Worm (Caenorhabditis elegans): Measurements from ENCODE around the gene erg-28.

The erg-28 gene

DNA sequence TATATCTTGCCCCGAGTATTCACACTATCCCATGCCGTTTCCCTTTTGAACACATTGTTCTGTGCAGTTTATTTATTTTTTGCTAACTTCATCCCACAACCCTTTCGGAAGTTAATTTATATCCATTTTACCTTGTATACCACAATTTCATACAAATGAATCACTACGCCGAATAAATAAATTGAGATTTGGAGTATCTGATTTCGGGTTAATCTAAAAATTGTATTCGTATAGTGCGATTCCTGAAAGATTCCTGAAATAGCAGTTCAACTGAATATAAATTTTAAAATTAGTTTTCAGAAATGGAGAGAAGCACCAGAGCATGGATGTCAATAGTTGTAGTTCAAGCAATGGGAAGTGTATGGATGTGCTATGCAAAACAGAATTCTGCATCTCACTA, at the start of gene erg-28:
Gene erg-28, plus strand, starts transcription at position 301 of the 400 bp plus-strand sequence.
- TF ChIP-seq him-1 (tag; optimal IDR thresholded peaks at IDR 0.05) (no peak), W03F9.2 (tag; optimal IDR thresholded peaks at IDR 0.05) (no peak), dao-5 (tag; optimal IDR thresholded peaks at IDR 0.05) (no peak)

DNA sequence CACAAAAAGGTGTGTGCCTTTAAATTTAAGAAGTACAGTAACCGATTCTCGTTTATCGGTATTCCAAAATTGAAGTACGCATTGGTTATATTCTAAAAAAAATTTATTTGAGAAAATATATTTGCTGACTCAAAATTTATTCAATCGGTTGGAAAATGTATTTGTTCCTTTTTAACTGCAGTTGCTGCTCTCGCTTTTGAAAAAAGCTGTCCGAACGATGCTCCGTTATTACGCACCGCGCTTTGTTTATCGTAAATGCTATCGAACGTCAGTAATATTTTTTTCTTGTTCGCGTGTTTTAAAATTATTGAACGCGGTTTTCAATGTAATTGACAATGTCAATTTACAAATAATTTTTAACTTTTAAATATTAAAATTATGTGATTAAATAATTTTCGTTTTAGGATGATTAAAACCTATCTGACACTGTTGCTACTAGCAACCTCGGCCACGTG, 46.9 kb upstream of the erg-28 start, which contains the start of gene sel-1:
Gene sel-1, plus strand, starts transcription at position 405 of the 455 bp plus-strand sequence.
- TF ChIP-seq him-1 (tag; optimal IDR thresholded peaks at IDR 0.05) (no peak), W03F9.2 (tag; optimal IDR thresholded peaks at IDR 0.05) (no peak), dao-5 (tag; optimal IDR thresholded peaks at IDR 0.05) (no peak)

DNA sequence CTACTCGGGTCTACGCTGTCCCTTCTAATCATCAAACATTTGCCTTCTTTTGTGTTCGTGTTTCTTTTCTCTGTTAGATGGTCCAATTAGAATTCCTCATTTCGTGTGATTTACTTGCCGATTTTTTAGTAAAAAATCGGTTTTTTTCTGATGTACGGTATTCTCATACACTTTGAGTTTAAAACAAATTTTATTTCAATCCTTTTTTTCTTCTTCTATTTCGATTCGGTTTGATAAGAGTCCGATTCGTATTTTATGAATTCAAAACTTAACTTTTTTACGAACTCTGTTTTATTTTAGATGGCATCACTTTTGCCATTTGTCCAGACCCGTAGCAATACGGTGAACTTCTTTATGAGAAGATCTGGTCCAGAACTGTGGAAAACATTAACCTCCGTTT, 44.0 kb upstream of the erg-28 start, which contains the start of gene mrps-5:
Gene mrps-5, plus strand, starts transcription at position 301 of the 400 bp plus-strand sequence.
- no peak for TF ChIP-seq W03F9.2 (tag; optimal IDR thresholded peaks at IDR 0.05)

ce11 chrV:12564902-12565301, 42.3 kb upstream of the erg-28 start:
- TF ChIP-seq W03F9.2 (tag; optimal IDR thresholded peaks at IDR 0.05) (no peak), dao-5 (tag; optimal IDR thresholded peaks at IDR 0.05) (no peak), him-1 (tag; optimal IDR thresholded peaks at IDR 0.05) (no peak)

DNA sequence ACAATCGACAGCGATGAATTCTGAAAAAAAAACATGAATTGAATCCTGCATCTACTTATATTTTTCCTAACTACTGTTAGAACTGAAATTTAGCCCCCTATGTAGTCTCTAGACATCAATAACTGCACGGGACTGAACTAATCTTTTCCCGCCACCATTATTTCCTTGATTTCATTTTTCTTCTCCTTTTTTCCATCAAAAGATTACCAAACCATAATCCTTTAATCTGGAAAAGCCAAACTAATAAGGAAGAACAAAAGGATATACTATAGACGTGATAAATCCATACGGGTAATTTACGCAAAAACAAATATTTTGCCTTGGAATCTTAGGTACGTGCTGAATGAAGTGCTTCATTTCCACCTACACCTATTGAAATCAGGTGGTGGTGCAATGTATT, 39.9 kb upstream of the erg-28 start:
- no peak for TF ChIP-seq dao-5 (tag; optimal IDR thresholded peaks at IDR 0.05)
- TF ChIP-seq W03F9.2 (tag; optimal IDR thresholded peaks at IDR 0.05): no peak
- TF ChIP-seq him-1 (tag; optimal IDR thresholded peaks at IDR 0.05): no peak

- no peak for TF ChIP-seq him-1 (tag; optimal IDR thresholded peaks at IDR 0.05)
- no peak for TF ChIP-seq W03F9.2 (tag; optimal IDR thresholded peaks at IDR 0.05)
- no peak for TF ChIP-seq dao-5 (tag; optimal IDR thresholded peaks at IDR 0.05)
Observed at ce11 chrV:12567850-12568249, 39.4 kb upstream of the erg-28 start, which contains the start of gene E02A10.4. Gene E02A10.4, minus strand, starts transcription at chrV:12567950.

DNA sequence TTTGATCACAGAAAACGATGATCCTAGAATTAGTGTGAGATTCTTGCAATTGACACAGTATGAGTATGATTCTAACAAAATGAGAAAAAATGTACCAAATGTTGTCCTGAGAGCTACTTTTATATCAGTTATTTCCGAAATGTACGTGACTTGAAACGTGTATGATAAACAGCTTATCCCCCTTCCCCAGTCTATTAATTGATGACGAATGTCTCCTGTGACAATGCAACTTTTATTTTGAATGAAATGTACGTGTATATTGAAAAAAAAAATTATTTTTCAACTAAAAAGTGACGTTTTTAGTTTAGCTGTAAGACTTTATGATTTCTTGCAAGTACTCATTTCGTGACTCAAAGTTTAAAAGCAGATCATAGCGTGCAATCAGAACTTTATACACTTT, 36.9 kb upstream of the erg-28 start:
- TF ChIP-seq W03F9.2 (tag; optimal IDR thresholded peaks at IDR 0.05): no peak
- TF ChIP-seq dao-5 (tag; optimal IDR thresholded peaks at IDR 0.05): no peak
- no peak for TF ChIP-seq him-1 (tag; optimal IDR thresholded peaks at IDR 0.05)

ce11 chrV:12575846-12576245, 31.4 kb upstream of the erg-28 start:
- TF ChIP-seq W03F9.2 (tag; optimal IDR thresholded peaks at IDR 0.05): no peak
- no peak for TF ChIP-seq dao-5 (tag; optimal IDR thresholded peaks at IDR 0.05)

DNA sequence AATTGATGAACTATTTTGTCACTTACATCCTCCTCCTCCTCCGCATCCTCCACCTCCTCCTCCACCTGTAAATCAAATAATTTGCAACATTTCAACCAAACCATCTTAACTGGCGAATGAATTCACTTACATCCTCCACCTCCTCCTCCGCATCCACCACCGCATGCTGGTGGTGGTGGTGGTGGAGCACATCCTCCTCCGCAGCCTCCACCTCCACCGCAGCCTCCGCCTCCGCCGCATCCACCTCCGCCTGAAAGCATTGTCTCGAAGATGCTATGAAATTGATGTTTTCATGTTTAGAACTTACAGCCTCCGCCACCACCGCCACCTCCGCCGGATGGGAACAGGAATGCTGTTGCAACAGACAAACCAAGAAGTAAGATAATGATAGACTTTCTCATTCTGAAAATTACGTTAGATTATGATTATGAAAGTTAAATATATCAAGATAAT, 30.7 kb upstream of the erg-28 start, which contains the start of gene grl-23:
Gene grl-23, minus strand, starts transcription at position 403 of the 453 bp plus-strand sequence.
- TF ChIP-seq him-1 (tag; optimal IDR thresholded peaks at IDR 0.05) (no peak), dao-5 (tag; optimal IDR thresholded peaks at IDR 0.05) (no peak), W03F9.2 (tag; optimal IDR thresholded peaks at IDR 0.05) (no peak)

ce11 chrV:12579299-12579698, 27.9 kb upstream of the erg-28 start, which contains the start of gene E02A10.3:
Gene E02A10.3, plus strand, starts transcription at chrV:12579599.
- TF ChIP-seq dao-5 (tag; optimal IDR thresholded peaks at IDR 0.05) (no peak), him-1 (tag; optimal IDR thresholded peaks at IDR 0.05) (no peak), W03F9.2 (tag; optimal IDR thresholded peaks at IDR 0.05) (no peak)

DNA sequence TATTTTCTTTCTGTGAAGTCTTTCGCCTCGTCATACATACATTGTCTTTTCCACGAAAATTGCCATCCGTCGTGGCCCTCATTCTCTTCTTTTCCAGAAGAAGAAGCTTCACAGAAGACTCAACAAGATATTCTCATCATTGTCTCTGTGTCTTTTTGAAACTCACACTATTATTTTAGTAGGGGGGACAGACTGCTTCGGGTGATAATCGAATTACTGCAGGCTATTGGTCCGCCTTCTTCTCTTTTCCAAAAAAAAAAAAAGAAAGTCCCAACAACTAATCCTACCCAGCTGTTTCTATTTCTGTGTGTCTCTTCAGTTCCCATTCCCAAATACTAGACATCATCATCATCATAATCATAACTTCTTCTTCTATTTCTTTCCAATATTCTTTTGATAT, 23.8 kb upstream of the erg-28 start:
- TF ChIP-seq dao-5 (tag; optimal IDR thresholded peaks at IDR 0.05) (no peak), him-1 (tag; optimal IDR thresholded peaks at IDR 0.05) (no peak)

DNA sequence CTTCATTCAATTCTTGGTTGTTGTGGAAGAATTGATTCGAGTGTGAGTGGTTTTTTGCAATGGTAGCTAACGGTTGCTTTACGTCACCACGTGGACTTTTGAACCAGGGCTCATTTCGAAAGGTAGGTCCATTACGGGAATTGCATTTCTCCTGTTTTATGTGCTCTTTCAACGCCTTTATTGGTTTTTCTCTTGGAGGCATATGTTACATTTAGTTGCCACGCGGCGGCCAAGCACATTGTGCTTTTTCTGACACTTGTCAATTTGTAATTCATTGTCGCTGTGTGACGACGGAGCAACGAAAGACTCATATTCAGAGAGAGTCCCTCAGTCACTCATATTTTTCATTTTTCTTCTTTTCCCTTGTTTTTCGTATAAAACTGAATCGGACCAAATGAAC, 22.4 kb upstream of the erg-28 start:
- TF ChIP-seq him-1 (tag; optimal IDR thresholded peaks at IDR 0.05): no peak
- no peak for TF ChIP-seq W03F9.2 (tag; optimal IDR thresholded peaks at IDR 0.05)
- TF ChIP-seq dao-5 (tag; optimal IDR thresholded peaks at IDR 0.05): no peak

DNA sequence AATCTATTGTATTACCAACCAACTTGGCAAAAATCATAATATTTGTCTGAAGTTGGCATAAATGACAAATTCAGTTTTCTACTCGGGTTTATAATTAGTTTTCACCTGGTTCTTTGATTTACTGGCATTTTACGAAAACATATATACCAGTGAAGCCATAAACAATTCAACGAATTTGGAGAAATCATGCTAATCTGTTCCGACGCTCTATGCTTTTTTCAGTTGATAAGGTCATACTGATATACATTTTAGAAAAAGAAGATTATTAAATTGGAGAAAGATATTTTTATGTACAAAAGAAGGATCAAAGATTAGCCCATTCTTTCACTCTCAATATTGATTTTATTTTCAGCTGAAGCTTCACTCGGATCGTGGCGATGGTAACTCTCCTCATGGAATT, 20.4 kb upstream of the erg-28 start:
- no peak for TF ChIP-seq him-1 (tag; optimal IDR thresholded peaks at IDR 0.05)
- no peak for TF ChIP-seq W03F9.2 (tag; optimal IDR thresholded peaks at IDR 0.05)
- TF ChIP-seq dao-5 (tag; optimal IDR thresholded peaks at IDR 0.05): no peak

- TF ChIP-seq him-1 (tag; optimal IDR thresholded peaks at IDR 0.05) (no peak), dao-5 (tag; optimal IDR thresholded peaks at IDR 0.05) (no peak), W03F9.2 (tag; optimal IDR thresholded peaks at IDR 0.05) (no peak)
Observed at ce11 chrV:12588030-12588429, 19.2 kb upstream of the erg-28 start, which contains the start of gene C14C10.1. Gene C14C10.1, plus strand, starts transcription at chrV:12588330.

DNA sequence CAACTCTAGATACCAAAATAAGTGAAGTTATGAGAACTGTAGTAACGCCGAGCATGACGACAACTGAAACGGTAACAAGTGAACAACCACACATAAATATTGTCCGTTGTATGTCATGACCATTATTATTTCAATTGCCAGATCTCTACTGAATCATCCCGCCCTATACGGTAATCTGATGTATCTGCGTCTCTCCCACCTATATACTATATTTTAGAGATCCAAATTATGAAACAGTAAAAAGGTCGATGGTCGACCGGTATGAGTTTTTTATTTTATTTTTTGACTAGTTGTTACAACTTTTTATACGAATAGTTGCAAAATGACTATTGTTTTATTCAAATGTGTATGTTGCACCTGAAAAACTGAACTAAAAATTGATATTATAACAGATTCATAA, 16.6 kb upstream of the erg-28 start, which contains the start of gene ttr-43:
Gene ttr-43, minus strand, starts transcription at position 101 of the 400 bp plus-strand sequence.
- TF ChIP-seq W03F9.2 (tag; optimal IDR thresholded peaks at IDR 0.05) (no peak), dao-5 (tag; optimal IDR thresholded peaks at IDR 0.05) (no peak), him-1 (tag; optimal IDR thresholded peaks at IDR 0.05) (no peak)
